Worm (Caenorhabditis elegans) whole organism, L4/young adult: ENCODE results near the gene Y39A1A.21.

Source experiments
- W03F9.2 ChIP-seq: fragments of 150-350 bp; optimal IDR thresholded peaks from 2 replicates; lab custom pipeline; 2014; ENCODE audit warnings: missing biosample characterization, missing genetic modification characterization
- him-1 ChIP-seq: sonication (generic microtip); optimal IDR thresholded peaks from 2 replicates; lab custom pipeline; 2016; ENCODE audit warnings: missing genotype, missing genetic modification reagents, missing genetic modification characterization, missing compliant biosample characterization

- TF ChIP-seq him-1 (tag; lab: Kevin White, UChicago), result no peak
- TF ChIP-seq W03F9.2 (tag; lab: Kevin White, UChicago), result no peak
These were observed 39.6 kb upstream of the Y39A1A.21 start for ce11 chrIII:10746406-10746807.
